Worm (Caenorhabditis elegans) whole organism, young adult: ENCODE measurements around the gene srh-208.
A peak's percentile ranks its signal among the peaks of the same experiment; 100 is the strongest.

Experiments used
- B0035.1 ChIP-seq: sonication (generic microtip); optimal IDR thresholded peaks from 2 replicates; lab custom pipeline; 2016; ENCODE audit warnings: missing genetic modification characterization, mild to moderate bottlenecking, missing compliant biosample characterization, missing genotype, missing genetic modification reagents
- B0261.1 ChIP-seq: sonication (generic microtip); optimal IDR thresholded peaks from 2 replicates; lab custom pipeline; 2016; ENCODE audit warnings: mild to moderate bottlenecking, missing genetic modification characterization, moderate library complexity, missing compliant biosample characterization
- C06A6.2 ChIP-seq: fragments of 200-800 bp; sonication (Bioruptor generic); conservative IDR thresholded peaks from 2 replicates; pipeline ENCODE4 v1.3.6; 2022; ENCODE audit warnings: missing genetic modification characterization, missing compliant biosample characterization
- D2030.7 ChIP-seq: fragments of 200-800 bp; sonication (Bioruptor generic); IDR thresholded peaks from 2 replicates; pipeline ENCODE4 v1.3.6; 2022; ENCODE audit warnings: missing genetic modification reagents, missing genetic modification characterization, missing compliant biosample characterization
- F10E7.11 ChIP-seq: sonication (generic microtip); optimal IDR thresholded peaks from 2 replicates; lab custom pipeline; 2017; ENCODE audit warnings: mild to moderate bottlenecking, missing genetic modification characterization, moderate library complexity, missing compliant biosample characterization
- F22D6.2 ChIP-seq: sonication (generic microtip); optimal IDR thresholded peaks from 2 replicates; lab custom pipeline; 2016; ENCODE audit warnings: mild to moderate bottlenecking, missing genetic modification characterization, missing compliant biosample characterization
- F39B2.1 ChIP-seq: fragments of 200-800 bp; sonication (Bioruptor generic); IDR thresholded peaks from 2 replicates; pipeline ENCODE4 v1.3.6; 2022; ENCODE audit warnings: missing genetic modification reagents, missing genetic modification characterization, missing compliant biosample characterization
- F49E8.2 ChIP-seq: sonication (generic microtip); optimal IDR thresholded peaks from 3 replicates; lab custom pipeline; 2017; ENCODE audit warnings: missing genetic modification characterization, mild to moderate bottlenecking, missing compliant biosample characterization, antibody characterized with exemption, moderate library complexity; ENCODE audit not compliant: insufficient read depth
- F52B5.7 ChIP-seq: sonication (generic microtip); optimal IDR thresholded peaks from 2 replicates; lab custom pipeline; 2016; ENCODE audit warnings: mild to moderate bottlenecking, missing genetic modification characterization, missing compliant biosample characterization
- T26A5.8 ChIP-seq: sonication (generic microtip); optimal IDR thresholded peaks from 2 replicates; lab custom pipeline; 2016; ENCODE audit warnings: missing genetic modification characterization, missing compliant biosample characterization
- Y56A3A.18 ChIP-seq: fragments of 200-800 bp; sonication (Bioruptor generic); IDR thresholded peaks from 2 replicates; pipeline ENCODE4 v1.3.6; 2022; ENCODE audit warnings: missing genetic modification reagents, missing genetic modification characterization, missing compliant biosample characterization
- bed-1 ChIP-seq: fragments of 200-800 bp; sonication (Bioruptor generic); IDR thresholded peaks from 2 replicates; pipeline ENCODE4 v1.3.6; 2022; ENCODE audit warnings: missing genetic modification reagents, missing genetic modification characterization, missing compliant biosample characterization
- ceh-27 ChIP-seq: fragments of 200-800 bp; sonication (Bioruptor generic); optimal IDR thresholded peaks from 2 replicates; lab custom pipeline; 2018; ENCODE audit warnings: mild to moderate bottlenecking, missing genetic modification characterization, moderate library complexity, missing compliant biosample characterization
- ceh-58 ChIP-seq: fragments of 200-800 bp; sonication (Bioruptor generic); IDR thresholded peaks from 2 replicates; pipeline ENCODE4 v1.3.6; 2022; ENCODE audit warnings: missing genetic modification characterization, missing compliant biosample characterization
- ceh-79 ChIP-seq: sonication (generic microtip); optimal IDR thresholded peaks from 2 replicates; lab custom pipeline; 2017; ENCODE audit warnings: mild to moderate bottlenecking, missing genetic modification characterization, missing compliant biosample characterization
- dpl-1 ChIP-seq: fragments of 150-350 bp; optimal IDR thresholded peaks from 2 replicates; lab custom pipeline; 2014; ENCODE audit warnings: missing biosample characterization, missing genetic modification reagents, missing genetic modification characterization
- egl-44 ChIP-seq: fragments of 200-800 bp; sonication (Bioruptor generic); IDR thresholded peaks from 2 replicates; pipeline ENCODE4 v1.3.6; 2022; ENCODE audit warnings: missing genetic modification reagents, missing genetic modification characterization, missing compliant biosample characterization
- hmg-1.2 ChIP-seq: fragments of 200-800 bp; sonication (Bioruptor generic); IDR thresholded peaks from 2 replicates; pipeline ENCODE4 v1.3.6; 2022; ENCODE audit warnings: missing genetic modification reagents, missing genetic modification characterization, missing compliant biosample characterization
- hsf-1 ChIP-seq: fragments of 200-800 bp; sonication (Bioruptor generic); IDR thresholded peaks from 2 replicates; pipeline ENCODE4 v1.3.6; 2022; ENCODE audit warnings: missing genetic modification reagents, missing genetic modification characterization, missing compliant biosample characterization
- lin-26 ChIP-seq: fragments of 200-800 bp; sonication (Bioruptor generic); IDR thresholded peaks from 2 replicates; pipeline ENCODE4 v1.3.6; 2022; ENCODE audit warnings: missing genetic modification reagents, missing genetic modification characterization, missing compliant biosample characterization
- lin-40 ChIP-seq: sonication (generic microtip); optimal IDR thresholded peaks from 2 replicates; lab custom pipeline; 2016; ENCODE audit warnings: missing genetic modification characterization, mild to moderate bottlenecking, missing compliant biosample characterization, missing genotype, missing genetic modification reagents
- lir-1 ChIP-seq: fragments of 200-800 bp; sonication (Bioruptor generic); conservative IDR thresholded peaks from 2 replicates; pipeline ENCODE4 v1.3.6; 2022; ENCODE audit warnings: missing genetic modification reagents, missing genetic modification characterization, missing compliant biosample characterization
- madf-10 ChIP-seq: sonication (generic microtip); optimal IDR thresholded peaks from 2 replicates; lab custom pipeline; 2016; ENCODE audit warnings: mild to moderate bottlenecking, missing genetic modification characterization, missing compliant biosample characterization
- madf-6 ChIP-seq: fragments of 200-800 bp; sonication (Bioruptor generic); IDR thresholded peaks from 2 replicates; pipeline ENCODE4 v1.3.6; 2022; ENCODE audit warnings: missing genetic modification reagents, missing genetic modification characterization, missing compliant biosample characterization
- madf-8 ChIP-seq: fragments of 200-800 bp; sonication (Bioruptor generic); conservative IDR thresholded peaks from 2 replicates; pipeline ENCODE4 v1.3.6; 2022; ENCODE audit warnings: missing genetic modification reagents, missing genetic modification characterization, missing compliant biosample characterization
- mxl-1 ChIP-seq: sonication (generic microtip); optimal IDR thresholded peaks from 2 replicates; lab custom pipeline; 2016; ENCODE audit warnings: missing genetic modification characterization, missing compliant biosample characterization
- nhr-179 ChIP-seq: sonication (generic microtip); optimal IDR thresholded peaks from 2 replicates; lab custom pipeline; 2016; ENCODE audit warnings: mild to moderate bottlenecking, missing genetic modification characterization, missing compliant biosample characterization
- nhr-90 ChIP-seq: sonication (generic microtip); optimal IDR thresholded peaks from 2 replicates; lab custom pipeline; 2016; ENCODE audit warnings: missing genotype, mild to moderate bottlenecking, missing genetic modification characterization, missing compliant biosample characterization
- rpc-1 ChIP-seq, 2 experiments: fragments of 150-350 bp in 1 of 2; sonication (generic microtip) in 1 of 2; optimal IDR thresholded peaks; 2 replicates each; lab custom pipeline; 2014 to 2018; ENCODE audit warnings: missing biosample characterization in 1 of 2, missing genetic modification characterization in 1 of 2, missing genetic modification reagents in 1 of 2, missing genotype in 1 of 2
- snpc-3.4 ChIP-seq: sonication (generic microtip); optimal IDR thresholded peaks from 2 replicates; lab custom pipeline; 2017; ENCODE audit warnings: missing genetic modification characterization, mild to moderate bottlenecking, missing compliant biosample characterization, antibody characterized with exemption, moderate library complexity, missing genotype, missing genetic modification reagents
- tbp1 ChIP-seq: fragments of 200-800 bp; sonication (Bioruptor generic); optimal IDR thresholded peaks from 2 replicates; lab custom pipeline; 2018; ENCODE audit warnings: mild to moderate bottlenecking, missing genetic modification characterization, missing compliant biosample characterization
- ztf-18 ChIP-seq: sonication (generic microtip); optimal IDR thresholded peaks from 2 replicates; lab custom pipeline; 2016; ENCODE audit warnings: missing genotype, mild to moderate bottlenecking, missing genetic modification characterization, missing compliant biosample characterization
- ztf-28 ChIP-seq: fragments of 200-800 bp; sonication (Bioruptor generic); IDR thresholded peaks from 2 replicates; pipeline ENCODE4 v1.3.6; 2022; ENCODE audit warnings: missing genetic modification reagents, missing genetic modification characterization, missing compliant biosample characterization
- ztf-3 ChIP-seq: fragments of 200-800 bp; sonication (Bioruptor generic); optimal IDR thresholded peaks from 2 replicates; lab custom pipeline; 2018; ENCODE audit warnings: mild to moderate bottlenecking, missing genetic modification characterization, missing compliant biosample characterization

srh-208 gene

DNA sequence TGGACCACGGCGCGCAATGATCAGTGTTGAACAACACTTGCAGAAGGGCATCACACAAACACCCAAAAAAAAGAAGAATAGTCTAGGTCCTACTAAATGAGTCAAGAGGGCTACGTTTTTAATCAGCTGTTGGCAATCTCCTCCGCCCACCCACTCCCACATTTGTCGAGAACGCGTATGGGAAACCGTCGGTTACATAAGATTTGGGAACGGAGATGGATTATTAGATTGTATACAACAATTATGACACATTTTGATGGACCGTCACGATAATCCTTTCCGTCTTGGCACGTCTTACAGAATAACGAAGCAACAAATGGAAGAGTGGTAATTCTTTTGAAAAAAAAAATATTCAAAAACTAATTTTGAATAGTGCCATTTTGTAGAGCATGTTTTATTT is 31.2 kb upstream of the srh-208 start:
- TF ChIP-seq ztf-18 (tag; lab: Kevin White, UChicago) (no peak), ceh-27 (GFP tag; lab: Kevin White, UChicago) (no peak), dpl-1 (GFP tag; lab: Kevin White, UChicago) (no peak), madf-6 (no peak), C06A6.2 (GFP tag; lab: Robert Waterston, UW) (no peak), F22D6.2 (tag; lab: Kevin White, UChicago) (no peak), hmg-1.2 (no peak), bed-1 (GFP tag; lab: Robert Waterston, UW) (no peak), lir-1 (no peak), snpc-3.4 (tag; lab: Kevin White, UChicago) (no peak), nhr-90 (tag; lab: Kevin White, UChicago) (no peak), F52B5.7 (no peak), F10E7.11 (no peak), Y56A3A.18 (GFP tag; lab: Robert Waterston, UW) (no peak), ceh-58 (GFP tag; lab: Robert Waterston, UW) (no peak)

DNA sequence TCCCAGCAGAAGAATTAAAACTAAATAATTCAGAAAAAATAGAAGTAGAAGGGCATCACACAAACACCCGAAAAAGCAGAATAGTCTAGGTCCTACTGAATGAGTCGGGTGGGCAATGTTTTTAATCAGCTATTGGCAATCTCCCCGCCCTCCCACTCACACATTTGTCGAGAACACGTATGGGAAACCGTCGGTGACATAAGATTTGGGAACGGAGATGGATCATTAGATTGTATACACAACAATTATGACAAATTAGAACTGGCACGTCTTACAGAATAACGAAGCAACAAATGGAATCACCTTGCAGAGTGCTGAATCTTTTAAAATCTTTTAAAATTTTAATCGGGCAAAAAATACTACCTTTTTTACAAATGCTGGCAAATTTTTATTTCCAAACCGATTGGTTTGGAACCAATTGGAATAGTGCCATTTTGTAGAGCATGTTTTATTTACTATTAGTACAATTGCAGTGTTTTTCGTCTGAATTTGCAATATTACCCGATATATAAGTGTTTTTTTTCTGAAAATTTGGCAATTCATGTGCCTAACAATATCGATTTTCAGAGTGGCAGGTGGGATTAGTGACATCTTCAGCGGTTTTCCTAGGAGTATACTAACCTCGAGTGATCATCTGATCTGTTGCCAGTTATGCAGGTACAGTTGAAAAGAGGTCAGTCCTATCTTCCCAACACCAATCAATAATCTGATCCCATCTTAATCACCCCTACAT is 28.9 kb upstream of the srh-208 start, which contains the start of the genes F55C9.3 and fbxb-57:
Gene F55C9.3 (minus strand): TSS at position 101 of the 733 bp plus-strand sequence.
Gene fbxb-57 (plus strand): TSS at position 683 of the 733 bp plus-strand sequence.
- TF ChIP-seq ztf-28 (GFP tag; lab: Robert Waterston, UW) (no peak), ceh-79 (tag; lab: Kevin White, UChicago) (no peak), B0261.1 (tag; lab: Kevin White, UChicago) (no peak), ztf-3 (no peak), madf-10 (tag; lab: Kevin White, UChicago) (no peak), D2030.7 (GFP tag; lab: Robert Waterston, UW) (no peak), B0035.1 (tag; lab: Kevin White, UChicago) (no peak)

DNA sequence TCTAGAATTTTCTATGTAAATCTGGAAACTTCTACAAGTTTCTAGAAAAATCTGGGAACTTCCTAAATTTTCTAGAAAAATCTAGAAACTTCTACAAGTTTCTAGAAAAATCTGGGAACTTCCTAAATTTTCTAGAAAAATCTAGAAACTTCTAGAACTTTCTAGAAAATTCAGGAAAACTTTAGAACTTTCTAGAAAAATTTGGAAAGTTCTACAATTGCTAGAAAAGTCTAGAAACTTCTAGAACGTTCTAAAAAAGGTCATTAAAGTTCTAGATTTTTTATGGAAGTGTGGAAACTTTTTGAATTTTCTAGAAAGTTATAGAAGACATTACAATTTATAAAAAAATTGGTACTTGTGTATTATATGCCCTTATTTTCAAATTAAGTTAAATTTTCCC is 24.1 kb upstream of the srh-208 start, which contains the start of gene F55C9.5:
Gene F55C9.5 (minus strand): TSS at position 101 of the 400 bp plus-strand sequence.
- no peak for TF ChIP-seq F49E8.2 (tag; lab: Kevin White, UChicago)
- no peak for TF ChIP-seq F39B2.1 (GFP tag; lab: Robert Waterston, UW)
- peak; percentile 81 for TF ChIP-seq hsf-1 (GFP tag; lab: Robert Waterston, UW)
- peak; percentile 12 for TF ChIP-seq rpc-1 (optimal IDR thresholded peaks at IDR 0.05; lab: Kevin White, UChicago)
- TF ChIP-seq rpc-1 (tag; optimal IDR thresholded peaks at IDR 0.05; lab: Kevin White, UChicago): no peak

DNA sequence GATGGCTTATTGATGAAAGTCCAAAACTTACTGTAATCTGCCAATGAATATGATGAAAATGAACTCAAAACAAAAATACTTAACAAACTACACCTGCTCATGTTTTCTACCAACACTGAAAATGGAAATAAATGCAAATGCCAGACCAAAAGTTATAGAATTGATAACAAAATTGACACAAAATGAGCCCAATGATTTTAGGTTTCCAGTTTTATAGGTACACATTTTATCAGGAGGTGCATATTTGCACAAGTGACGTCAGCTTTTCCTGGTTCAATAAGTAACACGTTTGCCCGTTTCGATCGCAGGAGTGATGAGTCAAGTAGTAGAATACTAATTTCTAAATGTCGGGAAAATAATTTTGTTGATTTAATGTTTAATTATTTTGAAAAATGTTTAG is 20.4 kb upstream of the srh-208 start, which contains the start of gene F55C9.6:
Gene F55C9.6 (minus strand): TSS at position 101 of the 400 bp plus-strand sequence.
- TF ChIP-seq nhr-179 (no peak), tbp1 (no peak), T26A5.8 (tag; lab: Kevin White, UChicago) (no peak), ceh-79 (tag; lab: Kevin White, UChicago) (no peak), egl-44 (GFP tag; lab: Robert Waterston, UW) (no peak), lin-26 (GFP tag; lab: Robert Waterston, UW) (no peak), madf-8 (no peak), lin-40 (no peak), madf-6 (no peak), bed-1 (GFP tag; lab: Robert Waterston, UW) (no peak), mxl-1 (tag; lab: Kevin White, UChicago) (no peak)
